Fruit fly (Drosophila melanogaster): ENCODE measurements around the gene CG31431.
A peak's percentile ranks its signal among the peaks of the same experiment; 100 is the strongest.

CG31431 gene

dm6 chr3R:21853618-21854573, 16.6 kb upstream of the CG31431 start (continued):
- TF ChIP-seq Blimp-1 (GFP tag; optimal IDR thresholded peaks at IDR 0.05) (peak; percentile 15), fkh (GFP tag; optimal IDR thresholded peaks at IDR 0.05) (peak; percentile 90), Eip78C (GFP tag) (peak; percentile 79), svp (GFP tag) (peak; percentile 96), CG6163 (GFP tag; IDR thresholded peaks at IDR 0.05) (peak; percentile 77; the same call in 2 of the 3 replicates), Sox14 (GFP tag; optimal IDR thresholded peaks at IDR 0.05) (peak; percentile 38), CG16779 (tag; optimal IDR thresholded peaks at IDR 0.05) (peak; percentile 42), Ets96B (tag; optimal IDR thresholded peaks at IDR 0.05) (no peak), Hr38 (GFP tag; optimal IDR thresholded peaks at IDR 0.05) (no peak), fd59A (GFP tag; optimal IDR thresholded peaks at IDR 0.05) (no peak), Gug (GFP tag; IDR thresholded peaks at IDR 0.05) (no peak), salr (GFP tag; optimal IDR thresholded peaks at IDR 0.05) (no peak), CG11294 (GFP tag; IDR thresholded peaks at IDR 0.05) (no peak), CG15336 (GFP tag; IDR thresholded peaks at IDR 0.05) (peak; percentile 67), cyc (GFP tag; optimal IDR thresholded peaks at IDR 0.05) (peak; percentile 6), Eip93F (GFP tag; optimal IDR thresholded peaks at IDR 0.05) (peak; percentile 78), dac (GFP tag; optimal IDR thresholded peaks at IDR 0.05) (no peak), CG32006 (GFP tag; optimal IDR thresholded peaks at IDR 0.05) (no peak), Smox (GFP tag; optimal IDR thresholded peaks at IDR 0.05) (peak; percentile 11), CG6808 (GFP tag; optimal IDR thresholded peaks at IDR 0.05) (peak; percentile 70), CG3919 (GFP tag; optimal IDR thresholded peaks at IDR 0.05) (peak; percentile 50), CG6792 (GFP tag; optimal IDR thresholded peaks at IDR 0.05) (peak; percentile 31), fd85E (GFP tag; optimal IDR thresholded peaks at IDR 0.05) (peak; percentile 51), achi (GFP tag; optimal IDR thresholded peaks at IDR 0.05) (peak; percentile 6), acj6 (GFP tag; optimal IDR thresholded peaks at IDR 0.05) (no peak), Hr4 (GFP tag; optimal IDR thresholded peaks at IDR 0.05) (peak; percentile 29), Sox102F (GFP tag; optimal IDR thresholded peaks at IDR 0.05) (peak; percentile 52)

- peak; percentile 59 for TF ChIP-seq Eip78C (GFP tag)
- TF ChIP-seq net (GFP tag; optimal IDR thresholded peaks at IDR 0.05), result no peak
Observed at dm6 chr3R:21854574-21855468, 15.7 kb upstream of the CG31431 start.

- TF ChIP-seq fd85E (GFP tag; optimal IDR thresholded peaks at IDR 0.05) (no peak), CG6163 (GFP tag; IDR thresholded peaks at IDR 0.05) (peak; percentile 19; the same call in 1 of the 3 replicates)
Observed at dm6 chr3R:21855469-21855826, 15.0 kb upstream of the CG31431 start.

- TF ChIP-seq CG8632 (GFP tag; optimal IDR thresholded peaks at IDR 0.05) (no peak), net (GFP tag; optimal IDR thresholded peaks at IDR 0.05) (peak; percentile 35), CG10631 (GFP tag; optimal IDR thresholded peaks at IDR 0.05) (peak; percentile 42), CG9139 (GFP tag; optimal IDR thresholded peaks at IDR 0.05) (no peak), CG11762 (GFP tag; optimal IDR thresholded peaks at IDR 0.05; ENCODE audit: insufficient read depth) (no peak), CG32006 (GFP tag; optimal IDR thresholded peaks at IDR 0.05) (peak; percentile 60), Hr38 (GFP tag; optimal IDR thresholded peaks at IDR 0.05) (no peak), CG6854 (GFP tag; optimal IDR thresholded peaks at IDR 0.05) (peak; percentile 77), eg (GFP tag; IDR thresholded peaks at IDR 0.05) (peak; percentile 65), CG8319 (GFP tag; optimal IDR thresholded peaks at IDR 0.05) (no peak), Lpt (GFP tag; optimal IDR thresholded peaks at IDR 0.05) (peak; percentile 27), CG8119 (GFP tag; IDR thresholded peaks at IDR 0.05) (peak; percentile 64), Met (GFP tag; optimal IDR thresholded peaks at IDR 0.05) (peak; percentile 72), vri (GFP tag; optimal IDR thresholded peaks at IDR 0.05) (peak; percentile 71), ss (GFP tag; optimal IDR thresholded peaks at IDR 0.05) (peak in 1 of 2 experiments; percentile 25), dsx (GFP tag; optimal IDR thresholded peaks at IDR 0.05; ENCODE audit: poor library complexity, severe bottlenecking) (peak; percentile 29), CG6276 (GFP tag; optimal IDR thresholded peaks at IDR 0.05) (peak; percentile 14)
Observed at dm6 chr3R:21856098-21856872, 14.2 kb upstream of the CG31431 start, which contains the start of gene glec. glec (minus strand) TSS chr3R:21856266.

Measured in whole organism, prepupa.